Fruit fly (Drosophila melanogaster): ENCODE results near the gene Dop1R1.

Dop1R1 gene

dm6 chr3R:14157331-14157730 is 57.3 kb downstream of the Dop1R1 start, which contains the start of gene CG31533:
Gene CG31533, minus strand, starts transcription at chr3R:14157431.
- TF ChIP-seq toy (GFP tag; IDR thresholded peaks at IDR 0.05), result no peak
- TF ChIP-seq Nf-YB (GFP tag; optimal IDR thresholded peaks at IDR 0.05), result no peak
- no peak for TF ChIP-seq gro (GFP tag; optimal IDR thresholded peaks at IDR 0.05)
- TF ChIP-seq Sox100B (GFP tag; optimal IDR thresholded peaks at IDR 0.05), result no peak
- TF ChIP-seq cg (GFP tag; optimal IDR thresholded peaks at IDR 0.05), result no peak
- no peak for TF ChIP-seq ranshi (GFP tag; IDR thresholded peaks at IDR 0.05)
- no peak for TF ChIP-seq BtbVII (GFP tag; optimal IDR thresholded peaks at IDR 0.05)
- TF ChIP-seq dati (GFP tag; IDR thresholded peaks at IDR 0.05), result no peak
- no peak for TF ChIP-seq Pdp1 (GFP tag; optimal IDR thresholded peaks at IDR 0.05)
- no peak for TF ChIP-seq row (GFP tag; IDR thresholded peaks at IDR 0.05)
- TF ChIP-seq CG13894 (tag; optimal IDR thresholded peaks at IDR 0.05), result no peak
- no peak for TF ChIP-seq CG8924 (tag; optimal IDR thresholded peaks at IDR 0.05)
- TF ChIP-seq CoRest (tag; optimal IDR thresholded peaks at IDR 0.05), result no peak
- no peak for TF ChIP-seq ara (GFP tag; IDR thresholded peaks at IDR 0.05)

DNA sequence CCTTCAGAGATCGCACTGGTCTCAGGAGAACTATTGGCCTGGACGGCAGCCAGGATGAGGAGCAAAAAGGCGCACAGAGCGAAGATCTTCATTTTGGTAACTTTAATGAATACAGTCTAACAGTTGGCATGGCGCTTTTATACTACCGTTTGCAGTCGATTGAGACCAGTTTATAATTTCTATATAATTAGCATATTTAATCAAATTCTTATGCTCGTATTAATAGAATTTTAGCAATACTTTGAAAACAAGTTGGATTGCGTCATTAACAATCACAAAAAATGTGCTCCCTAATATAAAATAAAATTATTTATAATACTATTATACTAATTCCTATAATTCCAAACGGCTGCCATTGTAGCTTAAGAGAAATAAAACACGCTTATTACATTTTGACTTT is 60.3 kb downstream of the Dop1R1 start, which contains the start of gene CG44215:
CG44215 (minus strand) TSS at position 101 of the 400 bp plus-strand sequence.
- TF ChIP-seq Meics (GFP tag; optimal IDR thresholded peaks at IDR 0.05), result no peak
- TF ChIP-seq tna (GFP tag; IDR thresholded peaks at IDR 0.05; ENCODE audit: partially characterized antibody), result no peak
- no peak for TF ChIP-seq CG1792 (GFP tag; optimal IDR thresholded peaks at IDR 0.05)
- no peak for TF ChIP-seq ac (GFP tag; optimal IDR thresholded peaks at IDR 0.05)

dm6 chr3R:14153729-14154128 is 60.9 kb downstream of the Dop1R1 start, which contains the start of gene Recs1:
Gene Recs1, minus strand, starts transcription at chr3R:14153829.
- no peak for TF ChIP-seq toy (GFP tag; IDR thresholded peaks at IDR 0.05)
- TF ChIP-seq otp (GFP tag; IDR thresholded peaks at IDR 0.05), result no peak
- no peak for TF ChIP-seq crp (GFP tag; optimal IDR thresholded peaks at IDR 0.05)
- TF ChIP-seq CG14441 (GFP tag; IDR thresholded peaks at IDR 0.05), result no peak
- TF ChIP-seq Sry-δ (GFP tag; optimal IDR thresholded peaks at IDR 0.05), result no peak
- TF ChIP-seq CG16863 (GFP tag; optimal IDR thresholded peaks at IDR 0.05), result no peak
- TF ChIP-seq CG17568 (GFP tag; optimal IDR thresholded peaks at IDR 0.05), result no peak
- no peak for TF ChIP-seq slbo (GFP tag; IDR thresholded peaks at IDR 0.05)
- no peak for TF ChIP-seq stwl (tag; optimal IDR thresholded peaks at IDR 0.05)
- TF ChIP-seq HmgD (GFP tag; optimal IDR thresholded peaks at IDR 0.05), result no peak
- TF ChIP-seq CG7745 (tag; optimal IDR thresholded peaks at IDR 0.05), result no peak
- no peak for TF ChIP-seq Nf-YB (GFP tag; optimal IDR thresholded peaks at IDR 0.05)

DNA sequence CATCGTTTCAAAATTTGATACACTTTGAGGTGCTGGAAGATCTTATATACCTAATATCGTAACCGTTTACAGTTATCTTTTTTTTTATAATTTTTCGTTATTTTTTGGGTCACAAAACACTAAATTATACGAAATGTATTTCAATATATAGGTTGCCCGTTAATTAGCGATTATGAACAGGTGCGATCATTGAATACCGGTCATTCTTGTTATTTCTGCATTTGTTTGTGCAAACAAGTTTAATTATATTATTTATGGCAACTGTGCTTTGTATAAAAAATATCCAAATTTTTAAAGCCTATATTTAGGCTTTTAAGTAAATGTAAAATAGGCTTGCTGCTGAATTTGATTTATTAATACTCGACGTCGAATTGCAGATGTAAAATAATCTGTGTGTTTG is 62.1 kb downstream of the Dop1R1 start, which contains the start of gene CG42500:
CG42500 (minus strand) TSS at position 101 of the 400 bp plus-strand sequence.
- TF ChIP-seq pzg (GFP tag; optimal IDR thresholded peaks at IDR 0.05) (no peak), CG18262 (tag; optimal IDR thresholded peaks at IDR 0.05) (no peak)

dm6 chr3R:14151840-14152239 is 62.8 kb downstream of the Dop1R1 start, which contains the start of gene CG14355:
Gene CG14355, minus strand, starts transcription at chr3R:14151940.
- TF ChIP-seq C15 (GFP tag; IDR thresholded peaks at IDR 0.05), result no peak
- TF ChIP-seq CG12391 (tag; optimal IDR thresholded peaks at IDR 0.05), result no peak
- no peak for TF ChIP-seq jigr1 (GFP tag; IDR thresholded peaks at IDR 0.05)
- TF ChIP-seq Sox100B (GFP tag; optimal IDR thresholded peaks at IDR 0.05), result no peak
- no peak for TF ChIP-seq grn (GFP tag; optimal IDR thresholded peaks at IDR 0.05)
- no peak for TF ChIP-seq Dp (GFP tag; optimal IDR thresholded peaks at IDR 0.05)
- TF ChIP-seq az2 (GFP tag; optimal IDR thresholded peaks at IDR 0.05), result no peak
- no peak for TF ChIP-seq slp2 (GFP tag; optimal IDR thresholded peaks at IDR 0.05)
- TF ChIP-seq her (GFP tag; optimal IDR thresholded peaks at IDR 0.05), result no peak
- TF ChIP-seq pan (optimal IDR thresholded peaks at IDR 0.05), result no peak
- TF ChIP-seq pan (GFP tag; optimal IDR thresholded peaks at IDR 0.05 in 1 of 2, IDR thresholded peaks at IDR 0.05 in 1 of 2), result no peak
- no peak for TF ChIP-seq CG11723 (GFP tag; optimal IDR thresholded peaks at IDR 0.05)
- no peak for TF ChIP-seq CG7271 (tag; optimal IDR thresholded peaks at IDR 0.05)
- TF ChIP-seq salm (tag; optimal IDR thresholded peaks at IDR 0.05), result no peak
- TF ChIP-seq NfI (GFP tag; optimal IDR thresholded peaks at IDR 0.05), result no peak
- TF ChIP-seq phol (tag; optimal IDR thresholded peaks at IDR 0.05), result no peak
- TF ChIP-seq fru (optimal IDR thresholded peaks at IDR 0.05), result no peak
